In the genomic region with DNA sequence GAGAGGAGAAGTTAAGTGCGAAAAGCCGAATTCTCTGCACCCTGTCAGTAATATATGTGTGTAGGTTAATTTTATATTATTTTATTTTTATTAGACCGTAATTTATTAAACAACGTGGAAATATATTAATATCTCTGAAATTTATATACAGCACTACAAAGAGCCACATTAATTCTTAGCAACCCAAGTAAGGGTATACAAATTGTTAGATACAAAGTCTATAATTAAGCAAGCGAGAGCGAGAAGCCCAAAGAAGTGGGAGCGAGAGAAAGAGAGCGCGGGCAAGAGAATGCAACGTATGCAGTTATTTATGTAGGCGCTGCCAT, we compare ENCODE assay signal across 1 fruit fly cellular context.
A peak's percentile ranks its signal among the peaks of the same experiment; 100 is the strongest.
TF ChIP-seq lines count a peak whose summit lies in the region.

No protein-coding gene starts in this region.

TF ChIP-seq in whole organism, embryonic, 481 proteins besides CTCF, POLR2A, EP300 and RAD21 (continued from another document and continues in another):
- TF ChIP-seq CG8290 (GFP tag; optimal IDR thresholded peaks at IDR 0.05; lab: Kevin White, UChicago) (peak; percentile 84), CG8290 (tag; optimal IDR thresholded peaks at IDR 0.05; lab: Kevin White, UChicago) (peak in 1 of 2 experiments; percentile 77), CG3407 (GFP tag; optimal IDR thresholded peaks at IDR 0.05; lab: Kevin White, UChicago) (peak; percentile 90), vvl (GFP tag; IDR thresholded peaks at IDR 0.05; lab: Robert Waterston, UW) (peak; percentile 97), jing (GFP tag; optimal IDR thresholded peaks at IDR 0.05; lab: Kevin White, UChicago) (peak; percentile 76), CG13296 (GFP tag; optimal IDR thresholded peaks at IDR 0.05; lab: Kevin White, UChicago) (peak; percentile 67), da (GFP tag; optimal IDR thresholded peaks at IDR 0.05; lab: Kevin White, UChicago) (no peak), NfI (GFP tag; optimal IDR thresholded peaks at IDR 0.05; lab: Kevin White, UChicago) (peak; percentile 86), CG32767 (GFP tag; IDR thresholded peaks at IDR 0.05; lab: Robert Waterston, UW) (peak; percentile 92), trh (GFP tag; optimal IDR thresholded peaks at IDR 0.05; lab: Kevin White, UChicago) (peak; percentile 86), CG17186 (GFP tag; optimal IDR thresholded peaks at IDR 0.05; lab: Kevin White, UChicago) (peak; percentile 62), CG14050 (GFP tag; IDR thresholded peaks at IDR 0.05; lab: Robert Waterston, UW) (peak; percentile 85), CG7372 (GFP tag; IDR thresholded peaks at IDR 0.05; lab: Robert Waterston, UW) (peak; percentile 87), phol (tag; optimal IDR thresholded peaks at IDR 0.05; lab: Kevin White, UChicago) (peak; percentile 97), CG10366 (GFP tag; IDR thresholded peaks at IDR 0.05; lab: Robert Waterston, UW) (peak; percentile 93), CHES-1-like (GFP tag; optimal IDR thresholded peaks at IDR 0.05; lab: Kevin White, UChicago) (no peak), Taf1 (GFP tag; IDR thresholded peaks at IDR 0.05; lab: Robert Waterston, UW) (peak; percentile 61), Trl (optimal IDR thresholded peaks at IDR 0.05; lab: Kevin White, UChicago) (no peak), Trl (GFP tag; optimal IDR thresholded peaks at IDR 0.05; lab: Kevin White, UChicago) (peak; percentile 33), CG3065 (GFP tag; optimal IDR thresholded peaks at IDR 0.05; lab: Kevin White, UChicago) (peak; percentile 69), ci (GFP tag; IDR thresholded peaks at IDR 0.05; lab: Robert Waterston, UW) (peak; percentile 96), Side (GFP tag; optimal IDR thresholded peaks at IDR 0.05; lab: Kevin White, UChicago) (no peak), cas (GFP tag; IDR thresholded peaks at IDR 0.05; lab: Robert Waterston, UW) (peak; percentile 23; the same call in 1 of the 2 replicates), CG10565 (GFP tag; optimal IDR thresholded peaks at IDR 0.05; lab: Kevin White, UChicago) (peak; percentile 76), Doc3 (GFP tag; IDR thresholded peaks at IDR 0.05; lab: Robert Waterston, UW; ENCODE audit: partially characterized antibody) (no peak), emc (GFP tag; optimal IDR thresholded peaks at IDR 0.05; lab: Kevin White, UChicago) (no peak), pho (GFP tag; optimal IDR thresholded peaks at IDR 0.05; lab: Kevin White, UChicago) (no peak), ab (GFP tag; optimal IDR thresholded peaks at IDR 0.05; lab: Kevin White, UChicago) (no peak), CG34422 (GFP tag; IDR thresholded peaks at IDR 0.05; lab: Robert Waterston, UW) (peak; percentile 96), nmo (GFP tag; optimal IDR thresholded peaks at IDR 0.05; lab: Kevin White, UChicago) (peak; percentile 98), CG2116 (GFP tag; optimal IDR thresholded peaks at IDR 0.05; lab: Kevin White, UChicago) (peak; percentile 45), CG10209 (GFP tag; optimal IDR thresholded peaks at IDR 0.05; lab: Kevin White, UChicago) (peak; percentile 90), zfh2 (GFP tag; optimal IDR thresholded peaks at IDR 0.05; lab: Kevin White, UChicago) (no peak), psq (GFP tag; optimal IDR thresholded peaks at IDR 0.05; lab: Kevin White, UChicago) (peak; percentile 84), CG10543 (GFP tag; optimal IDR thresholded peaks at IDR 0.05; lab: Kevin White, UChicago) (no peak), CG9817 (tag; optimal IDR thresholded peaks at IDR 0.05; lab: Kevin White, UChicago) (peak; percentile 85), pum (GFP tag; optimal IDR thresholded peaks at IDR 0.05; lab: Kevin White, UChicago) (peak; percentile 61), Ptx1 (GFP tag; IDR thresholded peaks at IDR 0.05; lab: Robert Waterston, UW) (peak; percentile 93), CG6689 (GFP tag; IDR thresholded peaks at IDR 0.05; lab: Robert Waterston, UW) (peak; percentile 66), zfh1 (GFP tag; IDR thresholded peaks at IDR 0.05; lab: Robert Waterston, UW) (peak; percentile 97), Hey (tag; optimal IDR thresholded peaks at IDR 0.05; lab: Kevin White, UChicago) (no peak), Rx (GFP tag; IDR thresholded peaks at IDR 0.05; lab: Robert Waterston, UW) (peak; percentile 85), Ets97D (GFP tag; optimal IDR thresholded peaks at IDR 0.05; lab: Kevin White, UChicago) (peak; percentile 34), CG14441 (GFP tag; IDR thresholded peaks at IDR 0.05; lab: Robert Waterston, UW) (peak; percentile 90), so (GFP tag; IDR thresholded peaks at IDR 0.05; lab: Robert Waterston, UW) (peak; percentile 92), HmgZ (tag; optimal IDR thresholded peaks at IDR 0.05; lab: Kevin White, UChicago) (peak; percentile 80), gem (tag; optimal IDR thresholded peaks at IDR 0.05; lab: Kevin White, UChicago) (peak; percentile 98), fu2 (GFP tag; optimal IDR thresholded peaks at IDR 0.05; lab: Kevin White, UChicago) (no peak), lola (GFP tag; optimal IDR thresholded peaks at IDR 0.05; lab: Kevin White, UChicago) (peak in 1 of 3 experiments; percentile 98), h (optimal IDR thresholded peaks at IDR 0.05; lab: Kevin White, UChicago) (no peak), tna (GFP tag; IDR thresholded peaks at IDR 0.05; lab: Robert Waterston, UW; ENCODE audit: partially characterized antibody) (no peak), Fer3 (tag; optimal IDR thresholded peaks at IDR 0.05; lab: Kevin White, UChicago) (peak; percentile 88), eve (GFP tag; optimal IDR thresholded peaks at IDR 0.05; lab: Kevin White, UChicago) (peak in 1 of 2 experiments; percentile 95), dysf (GFP tag; IDR thresholded peaks at IDR 0.05; lab: Robert Waterston, UW) (peak; percentile 89), ATbp (GFP tag; optimal IDR thresholded peaks at IDR 0.05; lab: Kevin White, UChicago) (peak; percentile 90), CG11560 (tag; IDR thresholded peaks at IDR 0.05; lab: Robert Waterston, UW) (peak; percentile 80), MESR4 (GFP tag; optimal IDR thresholded peaks at IDR 0.05; lab: Kevin White, UChicago) (peak; percentile 20), nerfin-1 (tag; optimal IDR thresholded peaks at IDR 0.05; lab: Kevin White, UChicago) (peak; percentile 92), vnd (GFP tag; IDR thresholded peaks at IDR 0.05; lab: Robert Waterston, UW; ENCODE audit: partially characterized antibody) (no peak), CG32532 (GFP tag; IDR thresholded peaks at IDR 0.05; lab: Robert Waterston, UW) (peak; percentile 84), wor (GFP tag; IDR thresholded peaks at IDR 0.05; lab: Robert Waterston, UW) (peak; percentile 90), tin (GFP tag; optimal IDR thresholded peaks at IDR 0.05; lab: Kevin White, UChicago) (peak; percentile 92), disco-r (GFP tag; optimal IDR thresholded peaks at IDR 0.05; lab: Kevin White, UChicago) (no peak), CG6175 (GFP tag; IDR thresholded peaks at IDR 0.05; lab: Robert Waterston, UW) (peak; percentile 58; the same call in 1 of the 3 replicates), aop (GFP tag; IDR thresholded peaks at IDR 0.05; lab: Robert Waterston, UW) (no peak), CG9797 (GFP tag; optimal IDR thresholded peaks at IDR 0.05; lab: Kevin White, UChicago) (peak; percentile 16), HLHmδ (GFP tag; optimal IDR thresholded peaks at IDR 0.05; lab: Kevin White, UChicago) (no peak), oc (tag; optimal IDR thresholded peaks at IDR 0.05; lab: Kevin White, UChicago) (peak; percentile 96), CG14860 (GFP tag; IDR thresholded peaks at IDR 0.05; lab: Robert Waterston, UW; ENCODE audit: partially characterized antibody) (no peak), CG1233 (GFP tag; optimal IDR thresholded peaks at IDR 0.05; lab: Kevin White, UChicago) (peak; percentile 93), CG31365 (tag; optimal IDR thresholded peaks at IDR 0.05; lab: Kevin White, UChicago) (peak; percentile 51), esg (GFP tag; conservative IDR thresholded peaks at IDR 0.05; lab: Robert Waterston, UW) (peak; percentile 88), stwl (tag; optimal IDR thresholded peaks at IDR 0.05; lab: Kevin White, UChicago) (peak; percentile 69), Nf-YB (GFP tag; optimal IDR thresholded peaks at IDR 0.05; lab: Kevin White, UChicago) (peak; percentile 80), CG17385 (GFP tag; optimal IDR thresholded peaks at IDR 0.05; lab: Kevin White, UChicago) (peak; percentile 88), CG7556 (GFP tag; optimal IDR thresholded peaks at IDR 0.05; lab: Kevin White, UChicago) (peak; percentile 87), CG1647 (GFP tag; optimal IDR thresholded peaks at IDR 0.05; lab: Kevin White, UChicago) (peak; percentile 60), run (tag; optimal IDR thresholded peaks at IDR 0.05; lab: Kevin White, UChicago) (peak; percentile 79), CoRest (tag; optimal IDR thresholded peaks at IDR 0.05; lab: Kevin White, UChicago) (peak; percentile 95), sna (GFP tag; IDR thresholded peaks at IDR 0.05; lab: Robert Waterston, UW; ENCODE audit: partially characterized antibody) (no peak), Kr (GFP tag; optimal IDR thresholded peaks at IDR 0.05; lab: Kevin White, UChicago) (no peak), Oli (tag; optimal IDR thresholded peaks at IDR 0.05; lab: Kevin White, UChicago) (peak; percentile 93), CG12071 (GFP tag; optimal IDR thresholded peaks at IDR 0.05; lab: Kevin White, UChicago) (peak; percentile 68), odd (GFP tag; optimal IDR thresholded peaks at IDR 0.05; lab: Kevin White, UChicago) (peak; percentile 73), CG17328 (GFP tag; IDR thresholded peaks at IDR 0.05; lab: Robert Waterston, UW) (peak; percentile 97), CG8944 (GFP tag; optimal IDR thresholded peaks at IDR 0.05; lab: Kevin White, UChicago) (peak; percentile 4), GATAe (GFP tag; conservative IDR thresholded peaks at IDR 0.05; lab: Robert Waterston, UW) (peak; percentile 32; the same call in 1 of the 2 replicates), CG32772 (GFP tag; IDR thresholded peaks at IDR 0.05; lab: Robert Waterston, UW) (peak; percentile 92), Lhr (GFP tag; optimal IDR thresholded peaks at IDR 0.05; lab: Kevin White, UChicago) (peak; percentile 86), sima (GFP tag; optimal IDR thresholded peaks at IDR 0.05; lab: Kevin White, UChicago) (no peak), eyg (GFP tag; optimal IDR thresholded peaks at IDR 0.05; lab: Kevin White, UChicago) (no peak), sc (optimal IDR thresholded peaks at IDR 0.05; lab: Kevin White, UChicago) (no peak), sc (GFP tag; optimal IDR thresholded peaks at IDR 0.05; lab: Kevin White, UChicago) (peak; percentile 94), NC2α (GFP tag; optimal IDR thresholded peaks at IDR 0.05; lab: Kevin White, UChicago) (peak; percentile 23), D19B (GFP tag; optimal IDR thresholded peaks at IDR 0.05; lab: Kevin White, UChicago) (peak; percentile 41), Opbp (GFP tag; IDR thresholded peaks at IDR 0.05; lab: Robert Waterston, UW; ENCODE audit: partially characterized antibody) (no peak), ro (GFP tag; IDR thresholded peaks at IDR 0.05; lab: Robert Waterston, UW) (peak; percentile 83), CG12391 (tag; optimal IDR thresholded peaks at IDR 0.05; lab: Kevin White, UChicago) (peak; percentile 97), D19A (tag; optimal IDR thresholded peaks at IDR 0.05; lab: Kevin White, UChicago) (peak; percentile 100), CG4730 (GFP tag; IDR thresholded peaks at IDR 0.05; lab: Robert Waterston, UW) (peak; percentile 89), schlank (tag; optimal IDR thresholded peaks at IDR 0.05; lab: Kevin White, UChicago) (peak; percentile 32), MTF-1 (GFP tag; optimal IDR thresholded peaks at IDR 0.05; lab: Kevin White, UChicago; ENCODE audit: borderline replicate concordance) (peak; percentile 89), CG17359 (tag; optimal IDR thresholded peaks at IDR 0.05; lab: Kevin White, UChicago) (peak; percentile 95), repo (GFP tag; optimal IDR thresholded peaks at IDR 0.05; lab: Kevin White, UChicago) (no peak), CG30403 (GFP tag; optimal IDR thresholded peaks at IDR 0.05; lab: Kevin White, UChicago) (peak; percentile 89), CG14710 (tag; optimal IDR thresholded peaks at IDR 0.05; lab: Kevin White, UChicago) (peak; percentile 98), CG8359 (GFP tag; optimal IDR thresholded peaks at IDR 0.05; lab: Kevin White, UChicago; ENCODE audit: borderline replicate concordance) (peak; percentile 88), zen2 (GFP tag; IDR thresholded peaks at IDR 0.05; lab: Robert Waterston, UW; ENCODE audit: partially characterized antibody) (no peak), E2f2 (GFP tag; IDR thresholded peaks at IDR 0.05; lab: Robert Waterston, UW) (peak; percentile 74), CG3847 (GFP tag; IDR thresholded peaks at IDR 0.05; lab: Robert Waterston, UW) (peak; percentile 88), CG33213 (GFP tag; optimal IDR thresholded peaks at IDR 0.05; lab: Kevin White, UChicago) (no peak), sens-2 (GFP tag; IDR thresholded peaks at IDR 0.05; lab: Robert Waterston, UW) (peak; percentile 92), klu (GFP tag; IDR thresholded peaks at IDR 0.05; lab: Robert Waterston, UW) (peak; percentile 81; the same call in 1 of the 2 replicates), Xbp1 (GFP tag; optimal IDR thresholded peaks at IDR 0.05; lab: Kevin White, UChicago) (peak; percentile 92), CG10147 (GFP tag; optimal IDR thresholded peaks at IDR 0.05; lab: Kevin White, UChicago) (peak; percentile 79), Vsx1 (GFP tag; optimal IDR thresholded peaks at IDR 0.05; lab: Kevin White, UChicago) (peak; percentile 79), nau (GFP tag; optimal IDR thresholded peaks at IDR 0.05; lab: Kevin White, UChicago) (peak; percentile 78), PHDP (tag; optimal IDR thresholded peaks at IDR 0.05; lab: Kevin White, UChicago) (peak; percentile 94), gcm (GFP tag; optimal IDR thresholded peaks at IDR 0.05; lab: Kevin White, UChicago) (peak; percentile 96), CG7786 (GFP tag; optimal IDR thresholded peaks at IDR 0.05; lab: Kevin White, UChicago) (no peak), Bteb2 (GFP tag; optimal IDR thresholded peaks at IDR 0.05; lab: Kevin White, UChicago) (peak; percentile 22), inv (GFP tag; IDR thresholded peaks at IDR 0.05; lab: Robert Waterston, UW; ENCODE audit: partially characterized antibody) (no peak), usp (GFP tag; optimal IDR thresholded peaks at IDR 0.05; lab: Kevin White, UChicago) (no peak), prd (optimal IDR thresholded peaks at IDR 0.05; lab: Kevin White, UChicago) (no peak), prd (GFP tag; IDR thresholded peaks at IDR 0.05; lab: Robert Waterston, UW) (peak; percentile 95), CG1529 (GFP tag; optimal IDR thresholded peaks at IDR 0.05; lab: Kevin White, UChicago) (peak; percentile 94), Hr78 (GFP tag; optimal IDR thresholded peaks at IDR 0.05; lab: Kevin White, UChicago) (peak in 1 of 2 experiments; percentile 86), CG8765 (GFP tag; IDR thresholded peaks at IDR 0.05; lab: Robert Waterston, UW) (peak; percentile 83)
